Worm (Caenorhabditis elegans) whole organism, early embryonic: ENCODE results near the gene F56B3.2.

Experiments used
- tbx-37 ChIP-seq: fragments of 200-800 bp; sonication (Bioruptor generic); conservative IDR thresholded peaks from 2 replicates; pipeline ENCODE4 v1.3.6; 2022; ENCODE audit warnings: missing genetic modification reagents, missing genetic modification characterization, missing compliant biosample characterization
- tra-4 ChIP-seq: sonication (generic microtip); optimal IDR thresholded peaks from 2 replicates; lab custom pipeline; 2017; ENCODE audit warnings: missing genetic modification characterization, missing compliant biosample characterization

ce11 chrIV:805693-806092 is 37.3 kb upstream of the F56B3.2 start:
- TF ChIP-seq tbx-37 (no peak), tra-4 (tag; lab: Kevin White, UChicago) (no peak)
